Fruit fly (Drosophila melanogaster): ENCODE data around the gene Naa30B.

Gene Naa30B

dm6 chr3L:1517274-1518047 lies 45.6 kb upstream of the Naa30B start (continued):
- TF ChIP-seq CG30431 (GFP tag; optimal IDR thresholded peaks at IDR 0.05), result peak; percentile 21
- no peak for TF ChIP-seq CG13296 (GFP tag; optimal IDR thresholded peaks at IDR 0.05)
- no peak for TF ChIP-seq CG6254 (GFP tag; optimal IDR thresholded peaks at IDR 0.05)
- peak; percentile 92 for TF ChIP-seq MESR4 (GFP tag; optimal IDR thresholded peaks at IDR 0.05)
- TF ChIP-seq CG14014 (GFP tag; IDR thresholded peaks at IDR 0.05), result peak; percentile 57; the same call in 1 of the 2 replicates
- peak; percentile 74 for TF ChIP-seq HLH4C (GFP tag; IDR thresholded peaks at IDR 0.05; ENCODE audit: partially characterized antibody)
- TF ChIP-seq vfl (GFP tag; optimal IDR thresholded peaks at IDR 0.05), result peak; percentile 59
- peak; percentile 31; the same call in 1 of the 3 replicates for TF ChIP-seq B-H1 (GFP tag; IDR thresholded peaks at IDR 0.05)
- peak; percentile 34 for TF ChIP-seq CG9437 (GFP tag; optimal IDR thresholded peaks at IDR 0.05)
- TF ChIP-seq Optix (GFP tag; IDR thresholded peaks at IDR 0.05), result peak; percentile 69; the same call in 2 of the 3 replicates
- peak; percentile 59 for TF ChIP-seq CG30403 (GFP tag; optimal IDR thresholded peaks at IDR 0.05)
- no peak for TF ChIP-seq Sox100B (GFP tag; optimal IDR thresholded peaks at IDR 0.05)
- peak; percentile 46 for TF ChIP-seq CG9797 (GFP tag; optimal IDR thresholded peaks at IDR 0.05)
- peak; percentile 23; the same call in 1 of the 2 replicates for TF ChIP-seq NFAT (GFP tag; IDR thresholded peaks at IDR 0.05)
- TF ChIP-seq br (optimal IDR thresholded peaks at IDR 0.05), result no peak
- TF ChIP-seq CG10366 (GFP tag; IDR thresholded peaks at IDR 0.05), result peak; percentile 52; the same call in 1 of the 2 replicates
- TF ChIP-seq CG16815 (GFP tag; optimal IDR thresholded peaks at IDR 0.05), result peak; percentile 8
- TF ChIP-seq Ets97D (GFP tag; optimal IDR thresholded peaks at IDR 0.05), result peak; percentile 80
- TF ChIP-seq tll (GFP tag; optimal IDR thresholded peaks at IDR 0.05), result peak; percentile 19 to 62
- TF ChIP-seq ranshi (GFP tag; IDR thresholded peaks at IDR 0.05), result peak; percentile 62
- no peak for TF ChIP-seq bigmax (GFP tag; optimal IDR thresholded peaks at IDR 0.05)
- no peak for TF ChIP-seq CG18764 (GFP tag; optimal IDR thresholded peaks at IDR 0.05)
- peak; percentile 84 for TF ChIP-seq CG16813 (GFP tag; IDR thresholded peaks at IDR 0.05; ENCODE audit: partially characterized antibody)
- TF ChIP-seq Hr3 (GFP tag; optimal IDR thresholded peaks at IDR 0.05), result peak; percentile 67
- TF ChIP-seq stwl (tag; optimal IDR thresholded peaks at IDR 0.05), result peak; percentile 40
- TF ChIP-seq jumu (GFP tag; optimal IDR thresholded peaks at IDR 0.05), result peak; percentile 80
- no peak for TF ChIP-seq schlank (tag; optimal IDR thresholded peaks at IDR 0.05)
- no peak for TF ChIP-seq CG17568 (GFP tag; optimal IDR thresholded peaks at IDR 0.05)
- TF ChIP-seq CG1832 (GFP tag; optimal IDR thresholded peaks at IDR 0.05), result no peak
- TF ChIP-seq lbe (GFP tag; optimal IDR thresholded peaks at IDR 0.05), result peak; percentile 54
- TF ChIP-seq Fer2 (tag; optimal IDR thresholded peaks at IDR 0.05), result no peak
- TF ChIP-seq hb (GFP tag; IDR thresholded peaks at IDR 0.05; ENCODE audit: partially characterized antibody), result peak; percentile 70
- no peak for TF ChIP-seq nerfin-1 (tag; optimal IDR thresholded peaks at IDR 0.05)
- peak; percentile 93 for TF ChIP-seq CG15514 (GFP tag; optimal IDR thresholded peaks at IDR 0.05)
- TF ChIP-seq CG14965 (GFP tag; optimal IDR thresholded peaks at IDR 0.05; ENCODE audit: borderline replicate concordance), result no peak
- TF ChIP-seq CG33213 (GFP tag; optimal IDR thresholded peaks at IDR 0.05), result peak; percentile 60
- TF ChIP-seq CG17186 (GFP tag; optimal IDR thresholded peaks at IDR 0.05), result peak; percentile 93
- peak; percentile 87 for TF ChIP-seq Opbp (GFP tag; IDR thresholded peaks at IDR 0.05; ENCODE audit: partially characterized antibody)
- no peak for TF ChIP-seq CG15696 (tag; optimal IDR thresholded peaks at IDR 0.05)
- no peak for TF ChIP-seq tap (tag; optimal IDR thresholded peaks at IDR 0.05)
- TF ChIP-seq chm (GFP tag; IDR thresholded peaks at IDR 0.05), result no peak
- peak; percentile 10 for TF ChIP-seq org-1 (GFP tag; optimal IDR thresholded peaks at IDR 0.05)
- no peak for TF ChIP-seq ATbp (GFP tag; optimal IDR thresholded peaks at IDR 0.05)
- peak; percentile 62 for TF ChIP-seq trem (tag; optimal IDR thresholded peaks at IDR 0.05)
- TF ChIP-seq CG5245 (GFP tag; optimal IDR thresholded peaks at IDR 0.05), result peak; percentile 11
- no peak for TF ChIP-seq eve (GFP tag; optimal IDR thresholded peaks at IDR 0.05)
- TF ChIP-seq CG31365 (tag; optimal IDR thresholded peaks at IDR 0.05), result no peak
- TF ChIP-seq CG2129 (GFP tag; IDR thresholded peaks at IDR 0.05; ENCODE audit: partially characterized antibody), result peak; percentile 53

All from whole organism, embryonic.